Worm (Caenorhabditis elegans) whole organism, L3 larva: Measurements from ENCODE around the gene irld-40.

Source experiments
- ceh-82 ChIP-seq: fragments of 150-350 bp; optimal IDR thresholded peaks from 2 replicates; lab custom pipeline; 2014; ENCODE audit warnings: missing biosample characterization, missing genetic modification characterization
- fos-1 ChIP-seq: fragments of 150-350 bp; optimal IDR thresholded peaks from 2 replicates; lab custom pipeline; 2014; ENCODE audit warnings: missing biosample characterization, missing genetic modification characterization
- mdl-1 ChIP-seq: fragments of 150-350 bp; optimal IDR thresholded peaks from 2 replicates; lab custom pipeline; 2014; ENCODE audit warnings: missing biosample characterization, missing genetic modification characterization
- nhr-28 ChIP-seq: fragments of 150-350 bp; optimal IDR thresholded peaks from 2 replicates; lab custom pipeline; 2014; ENCODE audit warnings: missing biosample characterization, missing genetic modification characterization
- sea-2 ChIP-seq: fragments of 150-350 bp; sonication (generic microtip); optimal IDR thresholded peaks from 4 replicates; lab custom pipeline; 2014; ENCODE audit warnings: missing biosample characterization, missing genetic modification reagents, missing genetic modification characterization
- skn-1 ChIP-seq: fragments of 150-350 bp; optimal IDR thresholded peaks from 2 replicates; lab custom pipeline; 2014; ENCODE audit warnings: missing biosample characterization, missing genetic modification characterization
- tbx-2 ChIP-seq: sonication (generic microtip); optimal IDR thresholded peaks from 2 replicates; lab custom pipeline; 2016; ENCODE audit warnings: mild to moderate bottlenecking, missing genetic modification characterization, missing compliant biosample characterization
- unc-39 ChIP-seq: sonication (generic microtip); optimal IDR thresholded peaks from 4 replicates; lab custom pipeline; 2017; ENCODE audit warnings: missing biosample characterization, missing genetic modification characterization
- unc-62 ChIP-seq: fragments of 150-350 bp; sonication (generic microtip); optimal IDR thresholded peaks from 4 replicates; lab custom pipeline; 2014; ENCODE audit warnings: missing biosample characterization, missing genetic modification reagents, missing genetic modification characterization

ce11 chrV:1624340-1624739 lies 38.0 kb upstream of the irld-40 start, which contains the start of gene nhr-110:
- TF ChIP-seq fos-1 (tag; lab: Kevin White, UChicago) (no peak), ceh-82 (no peak), unc-39 (no peak), nhr-28 (no peak), mdl-1 (tag; lab: Kevin White, UChicago) (no peak), skn-1 (tag; lab: Kevin White, UChicago) (no peak), tbx-2 (tag; lab: Kevin White, UChicago) (no peak), sea-2 (GFP tag; lab: Kevin White, UChicago) (no peak), unc-62 (GFP tag; lab: Kevin White, UChicago) (no peak)
